Fruit fly (Drosophila melanogaster) whole organism, prepupa: ENCODE results near the gene CG9426.
"Not testable (repeated sequence)": the region's sequence is repeated elsewhere in the genome, so short reads cannot be mapped to it uniquely, and the experiment has no call there.

ENCODE experiments used
- CG1621 ChIP-seq: fragments of 200-800 bp; sonication (Bioruptor generic); optimal IDR thresholded peaks from 3 replicates; lab custom pipeline; 2018; ENCODE audit warnings: missing biosample characterization, mild to moderate bottlenecking, missing genetic modification characterization
- CG16779 ChIP-seq: fragments of 200-800 bp; sonication (Bioruptor generic); optimal IDR thresholded peaks from 3 replicates; lab custom pipeline; 2017; ENCODE audit warnings: missing biosample characterization, mild to moderate bottlenecking, missing genetic modification characterization
- CG3919 ChIP-seq: fragments of 200-800 bp; sonication (Bioruptor generic); optimal IDR thresholded peaks from 3 replicates; lab custom pipeline; 2016; ENCODE audit warnings: missing biosample characterization, missing genetic modification characterization
- CG6792 ChIP-seq: fragments of 200-800 bp; sonication (Bioruptor generic); optimal IDR thresholded peaks from 3 replicates; lab custom pipeline; 2016; ENCODE audit warnings: missing biosample characterization, missing genetic modification characterization
- CG8119 ChIP-seq: fragments of 200-800 bp; sonication (Bioruptor generic); IDR thresholded peaks from 3 replicates; pipeline ENCODE4 v1.3.6; 2022; ENCODE audit warnings: missing biosample characterization, missing genetic modification characterization
- Ets96B ChIP-seq: fragments of 200-800 bp; optimal IDR thresholded peaks from 2 replicates; lab custom pipeline; 2019; ENCODE audit warnings: missing biosample characterization, mild to moderate bottlenecking, missing genetic modification characterization, moderate library complexity
- Lpt ChIP-seq: fragments of 200-800 bp; sonication (Bioruptor generic); optimal IDR thresholded peaks from 3 replicates; lab custom pipeline; 2016; ENCODE audit warnings: missing biosample characterization, missing genetic modification characterization
- dac ChIP-seq: fragments of 200-800 bp; sonication (Bioruptor generic); optimal IDR thresholded peaks from 2 replicates; lab custom pipeline; 2017; ENCODE audit warnings: missing biosample characterization, mild to moderate bottlenecking, missing genetic modification characterization
- eg ChIP-seq: fragments of 200-800 bp; sonication (Bioruptor generic); IDR thresholded peaks from 3 replicates; pipeline ENCODE4 v1.3.6; 2022; ENCODE audit warnings: missing biosample characterization, missing genetic modification characterization
- esn ChIP-seq: fragments of 200-800 bp; sonication (Bioruptor generic); optimal IDR thresholded peaks from 2 replicates; lab custom pipeline; 2016; ENCODE audit warnings: missing biosample characterization, mild to moderate bottlenecking, missing genetic modification characterization, moderate library complexity
- fd85E ChIP-seq: fragments of 200-800 bp; sonication (Bioruptor generic); optimal IDR thresholded peaks from 3 replicates; lab custom pipeline; 2016; ENCODE audit warnings: missing biosample characterization, missing genetic modification characterization
- lz ChIP-seq: fragments of 200-800 bp; sonication (Bioruptor generic); optimal IDR thresholded peaks from 3 replicates; lab custom pipeline; 2016; ENCODE audit warnings: missing biosample characterization, missing genetic modification characterization
- salr ChIP-seq, 2 experiments: fragments of 200-800 bp; sonication (Bioruptor generic); optimal IDR thresholded peaks; 3 replicates each; lab custom pipeline; 2016 to 2018; ENCODE audit warnings: missing biosample characterization in 2 of 2, missing genetic modification characterization in 2 of 2, mild to moderate bottlenecking in 1 of 2

dm6 chr2L:13211764-13212265 is 7.9 kb downstream of the CG9426 start, which contains the start of gene CG15482:
- TF ChIP-seq eg; CG6792 (GFP tag; lab: Kevin White, UChicago); esn (GFP tag; lab: Kevin White, UChicago); Lpt (GFP tag; lab: Kevin White, UChicago); CG1621 (tag; lab: Kevin White, UChicago); lz; salr (GFP tag; optimal IDR thresholded peaks at IDR 0.05; lab: Kevin White, UChicago); CG8119; fd85E (GFP tag; lab: Kevin White, UChicago); CG3919 (GFP tag; lab: Kevin White, UChicago); Ets96B (tag; lab: Kevin White, UChicago); CG16779 (tag; lab: Kevin White, UChicago); dac (GFP tag; lab: Kevin White, UChicago): not testable (repeated sequence)
